Worm (Caenorhabditis elegans): ENCODE results near the gene cdc-73.

Gene cdc-73

ce11 chrIV:4042274-4042673 is at the start of gene cdc-73:
TSS of gene cdc-73 (plus strand) at chrIV:4042575.
- no peak for TF ChIP-seq nhr-23 (tag; optimal IDR thresholded peaks at IDR 0.05)
- TF ChIP-seq C34F6.9 (tag; optimal IDR thresholded peaks at IDR 0.05): peak; percentile 37
- TF ChIP-seq ceh-82 (tag; optimal IDR thresholded peaks at IDR 0.05): no peak
- no peak for TF ChIP-seq ZK546.5 (tag; optimal IDR thresholded peaks at IDR 0.05)
- TF ChIP-seq dmd-4 (tag; optimal IDR thresholded peaks at IDR 0.05): no peak
- TF ChIP-seq snpc-4 (tag; optimal IDR thresholded peaks at IDR 0.05): peak; percentile 5
- no peak for TF ChIP-seq nhr-237 (tag; optimal IDR thresholded peaks at IDR 0.05)
- no peak for TF ChIP-seq nhr-10 (tag; optimal IDR thresholded peaks at IDR 0.05)
- no peak for TF ChIP-seq ztf-1 (GFP tag; conservative IDR thresholded peaks at IDR 0.05)
- no peak for TF ChIP-seq mbf-1 (tag; optimal IDR thresholded peaks at IDR 0.05)
- peak; percentile 20 for TF ChIP-seq F13H6.1 (tag; optimal IDR thresholded peaks at IDR 0.05)
- no peak for TF ChIP-seq ceh-16 (tag; optimal IDR thresholded peaks at IDR 0.05)
- TF ChIP-seq sem-4 (tag; optimal IDR thresholded peaks at IDR 0.05): no peak
- TF ChIP-seq aly-2 (tag; optimal IDR thresholded peaks at IDR 0.05): no peak
- TF ChIP-seq lsy-2 (tag; optimal IDR thresholded peaks at IDR 0.05): peak; percentile 6 to 63
- no peak for TF ChIP-seq peb-1 (tag; optimal IDR thresholded peaks at IDR 0.05)
- TF ChIP-seq nhr-12 (tag; optimal IDR thresholded peaks at IDR 0.05): no peak
- TF ChIP-seq lin-11 (tag; optimal IDR thresholded peaks at IDR 0.05): no peak
- no peak for TF ChIP-seq unc-39 (tag; optimal IDR thresholded peaks at IDR 0.05)
- no peak for TF ChIP-seq R02D3.7 (tag; optimal IDR thresholded peaks at IDR 0.05)
- no peak for TF ChIP-seq nhr-21 (tag; optimal IDR thresholded peaks at IDR 0.05)
- TF ChIP-seq crh-2 (tag; optimal IDR thresholded peaks at IDR 0.05): no peak
- TF ChIP-seq egl-27 (tag; optimal IDR thresholded peaks at IDR 0.05): no peak
- TF ChIP-seq nhr-25 (tag; optimal IDR thresholded peaks at IDR 0.05): no peak
- no peak for TF ChIP-seq Y55F3AM.14 (GFP tag; optimal IDR thresholded peaks at IDR 0.05)
- TF ChIP-seq skn-1 (tag; optimal IDR thresholded peaks at IDR 0.05): no peak
- no peak for TF ChIP-seq ama-1 (optimal IDR thresholded peaks at IDR 0.05)
- no peak for TF ChIP-seq nhr-11 (tag; optimal IDR thresholded peaks at IDR 0.05)
- no peak for TF ChIP-seq ztf-4 (tag; optimal IDR thresholded peaks at IDR 0.05)
- TF ChIP-seq mdl-1 (tag; optimal IDR thresholded peaks at IDR 0.05): no peak
- TF ChIP-seq elt-1 (tag; optimal IDR thresholded peaks at IDR 0.05): no peak
- TF ChIP-seq fos-1 (tag; optimal IDR thresholded peaks at IDR 0.05): no peak
- TF ChIP-seq sma-9 (GFP tag; optimal IDR thresholded peaks at IDR 0.05): no peak
- no peak for TF ChIP-seq sma-9 (tag; optimal IDR thresholded peaks at IDR 0.05)
- TF ChIP-seq gmeb-1 (tag; optimal IDR thresholded peaks at IDR 0.05): peak; percentile 89
- peak; percentile 17 for TF ChIP-seq mab-5 (tag; optimal IDR thresholded peaks at IDR 0.05)
- no peak for TF ChIP-seq lin-39 (tag; optimal IDR thresholded peaks at IDR 0.05)
- TF ChIP-seq zag-1 (tag; optimal IDR thresholded peaks at IDR 0.05): no peak
- no peak for TF ChIP-seq ztf-11 (tag; optimal IDR thresholded peaks at IDR 0.05)
- TF ChIP-seq unc-55 (GFP tag; optimal IDR thresholded peaks at IDR 0.05): peak; percentile 58
- no peak for TF ChIP-seq lin-13 (GFP tag; optimal IDR thresholded peaks at IDR 0.05)
- TF ChIP-seq nhr-6 (tag; optimal IDR thresholded peaks at IDR 0.05): no peak
- no peak for TF ChIP-seq nhr-77 (tag; optimal IDR thresholded peaks at IDR 0.05)
- peak; percentile 22 for TF ChIP-seq sma-3 (GFP tag; optimal IDR thresholded peaks at IDR 0.05)
- no peak for TF ChIP-seq blmp-1 (tag; optimal IDR thresholded peaks at IDR 0.05; ENCODE audit: insufficient read depth)
- no peak for TF ChIP-seq nhr-129 (tag; optimal IDR thresholded peaks at IDR 0.05)
- no peak for TF ChIP-seq alr-1 (tag; optimal IDR thresholded peaks at IDR 0.05)
- TF ChIP-seq unc-62 (GFP tag; optimal IDR thresholded peaks at IDR 0.05): no peak

- TF ChIP-seq nhr-6 (tag; optimal IDR thresholded peaks at IDR 0.05) (no peak), mdl-1 (tag; optimal IDR thresholded peaks at IDR 0.05) (no peak), alr-1 (tag; optimal IDR thresholded peaks at IDR 0.05) (no peak), nhr-77 (tag; optimal IDR thresholded peaks at IDR 0.05) (no peak), ztf-11 (tag; optimal IDR thresholded peaks at IDR 0.05) (no peak), ama-1 (optimal IDR thresholded peaks at IDR 0.05) (no peak), ztf-1 (GFP tag; conservative IDR thresholded peaks at IDR 0.05) (no peak), ceh-16 (tag; optimal IDR thresholded peaks at IDR 0.05) (no peak), nhr-12 (tag; optimal IDR thresholded peaks at IDR 0.05) (no peak), nhr-21 (tag; optimal IDR thresholded peaks at IDR 0.05) (no peak), nhr-11 (tag; optimal IDR thresholded peaks at IDR 0.05) (no peak), lin-39 (tag; optimal IDR thresholded peaks at IDR 0.05) (no peak), Y55F3AM.14 (GFP tag; optimal IDR thresholded peaks at IDR 0.05) (no peak), snpc-4 (tag; optimal IDR thresholded peaks at IDR 0.05) (no peak), ceh-82 (tag; optimal IDR thresholded peaks at IDR 0.05) (no peak), unc-62 (GFP tag; optimal IDR thresholded peaks at IDR 0.05) (no peak), sem-4 (tag; optimal IDR thresholded peaks at IDR 0.05) (no peak), nhr-237 (tag; optimal IDR thresholded peaks at IDR 0.05) (no peak), C34F6.9 (tag; optimal IDR thresholded peaks at IDR 0.05) (no peak), dmd-4 (tag; optimal IDR thresholded peaks at IDR 0.05) (no peak)
These were observed 49.1 kb upstream of the cdc-73 start, which contains the start of gene F47C12.6 for ce11 chrIV:3993292-3993691. TSS of gene F47C12.6 (minus strand) at chrIV:3993392.

Data from whole organism, L2 larva.